Worm (Caenorhabditis elegans): Measurements from ENCODE around the gene C03A7.13.

Gene C03A7.13

ce11 chrV:5192501-5192900 lies at the start of gene C03A7.13:
TSS of gene C03A7.13 (minus strand) at chrV:5192543.
- TF ChIP-seq W03F9.2 (tag; optimal IDR thresholded peaks at IDR 0.05) (no peak), dao-5 (tag; optimal IDR thresholded peaks at IDR 0.05) (no peak), him-1 (tag; optimal IDR thresholded peaks at IDR 0.05) (no peak)

ce11 chrV:5239903-5240302 lies 47.6 kb upstream of the C03A7.13 start, which contains the start of gene B0238.15:
TSS of gene B0238.15 (plus strand) at chrV:5240203.
- TF ChIP-seq W03F9.2 (tag; optimal IDR thresholded peaks at IDR 0.05) (no peak), dao-5 (tag; optimal IDR thresholded peaks at IDR 0.05) (no peak), him-1 (tag; optimal IDR thresholded peaks at IDR 0.05) (no peak)

DNA sequence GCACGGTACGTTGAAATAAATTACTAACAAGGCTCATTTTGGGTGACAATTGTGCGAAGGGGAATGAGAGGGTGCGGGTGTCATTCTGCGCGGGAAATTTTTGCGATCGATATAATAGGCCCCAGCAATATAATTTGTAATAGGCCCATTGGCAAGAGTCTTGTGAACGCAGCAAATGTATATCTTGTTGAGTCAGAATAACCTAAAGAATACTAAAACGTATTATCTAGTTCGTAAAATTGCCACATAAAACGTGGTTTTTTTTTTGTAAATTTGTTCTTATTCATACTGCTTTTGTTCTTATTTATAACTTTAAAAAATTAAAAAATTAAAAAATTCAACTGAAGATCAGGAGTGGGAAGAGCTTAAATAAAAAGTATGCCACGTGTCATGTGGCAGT lies 47.1 kb upstream of the C03A7.13 start, which contains the start of gene C52A10.3:
Gene C52A10.3 (minus strand): TSS at position 101 of the 400 bp plus-strand sequence.
- TF ChIP-seq him-1 (tag; optimal IDR thresholded peaks at IDR 0.05) (no peak), dao-5 (tag; optimal IDR thresholded peaks at IDR 0.05) (no peak), W03F9.2 (tag; optimal IDR thresholded peaks at IDR 0.05) (no peak)

DNA sequence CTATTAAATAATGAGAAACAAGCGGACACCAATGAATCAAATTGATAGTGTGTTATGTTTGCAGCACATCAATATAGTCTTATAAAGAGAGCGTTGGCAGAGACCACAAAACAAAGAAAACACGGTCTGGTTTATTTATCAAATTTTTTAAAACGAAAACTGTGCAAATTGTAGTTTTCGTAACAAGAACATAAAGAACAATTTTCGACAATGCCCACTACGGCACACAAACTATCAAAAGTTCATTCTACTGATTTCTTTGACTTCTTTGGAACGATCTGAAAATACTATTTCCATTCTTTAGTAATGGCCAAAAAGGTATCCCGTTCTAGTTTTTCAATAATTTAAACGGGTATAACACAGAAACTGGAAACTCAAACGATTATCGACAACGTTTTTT lies 44.8 kb upstream of the C03A7.13 start, which contains the start of gene cest-35.2:
Gene cest-35.2 (minus strand): TSS at position 101 of the 400 bp plus-strand sequence.
- no peak for TF ChIP-seq him-1 (tag; optimal IDR thresholded peaks at IDR 0.05)
- TF ChIP-seq dao-5 (tag; optimal IDR thresholded peaks at IDR 0.05): no peak
- TF ChIP-seq W03F9.2 (tag; optimal IDR thresholded peaks at IDR 0.05): no peak

DNA sequence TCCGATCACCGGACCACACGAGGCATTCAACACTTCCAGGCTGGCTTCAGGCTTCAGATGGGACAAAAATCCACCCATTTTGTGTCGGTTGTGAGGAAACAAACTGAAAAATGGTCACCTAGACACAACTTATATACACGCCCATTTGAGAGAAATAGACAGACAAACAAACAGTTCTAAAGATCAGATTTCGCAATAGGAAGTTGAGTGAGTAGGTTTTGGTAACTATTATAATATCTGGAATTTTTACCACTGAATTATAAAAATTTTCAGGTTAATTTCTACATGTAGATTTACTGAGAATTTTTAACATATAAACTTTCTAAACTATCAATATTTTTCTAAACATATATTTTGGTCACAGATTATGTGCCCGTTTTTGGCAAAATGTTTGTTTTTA lies 41.4 kb upstream of the C03A7.13 start, which contains the start of gene cest-32:
Gene cest-32 (minus strand): TSS at position 115 of the 400 bp plus-strand sequence.
- no peak for TF ChIP-seq W03F9.2 (tag; optimal IDR thresholded peaks at IDR 0.05)
- TF ChIP-seq dao-5 (tag; optimal IDR thresholded peaks at IDR 0.05): no peak
- no peak for TF ChIP-seq him-1 (tag; optimal IDR thresholded peaks at IDR 0.05)

ce11 chrV:5228513-5228912 lies 36.2 kb upstream of the C03A7.13 start:
- no peak for TF ChIP-seq W03F9.2 (tag; optimal IDR thresholded peaks at IDR 0.05)
- no peak for TF ChIP-seq him-1 (tag; optimal IDR thresholded peaks at IDR 0.05)
- TF ChIP-seq dao-5 (tag; optimal IDR thresholded peaks at IDR 0.05): no peak

DNA sequence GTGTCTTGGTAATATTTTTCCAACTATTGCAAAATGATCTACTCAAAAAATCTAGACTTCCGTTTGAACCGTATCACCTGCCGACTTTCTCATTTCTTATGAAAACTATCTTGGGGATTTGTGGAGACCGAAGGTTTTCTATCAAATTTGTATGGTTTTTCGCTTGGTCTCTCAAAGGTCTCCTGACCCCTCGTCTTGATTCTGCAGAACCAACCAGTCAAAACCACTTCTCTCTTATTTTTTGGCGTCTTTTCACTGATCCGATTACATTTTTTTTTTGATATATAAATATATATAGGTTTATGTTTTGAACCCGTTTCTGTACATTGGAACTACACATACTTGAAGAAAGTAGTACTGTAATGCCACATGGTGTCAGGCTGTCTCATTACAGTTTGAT lies 33.3 kb upstream of the C03A7.13 start:
- TF ChIP-seq dao-5 (tag; optimal IDR thresholded peaks at IDR 0.05): no peak

- TF ChIP-seq W03F9.2 (tag; optimal IDR thresholded peaks at IDR 0.05) (no peak), dao-5 (tag; optimal IDR thresholded peaks at IDR 0.05) (no peak), him-1 (tag; optimal IDR thresholded peaks at IDR 0.05) (no peak)
These were observed 30.7 kb upstream of the C03A7.13 start, which contains the start of gene Y49G5B.1 for ce11 chrV:5223044-5223443. TSS of gene Y49G5B.1 (plus strand) at chrV:5223367.

- TF ChIP-seq dao-5 (tag; optimal IDR thresholded peaks at IDR 0.05) (no peak), him-1 (tag; optimal IDR thresholded peaks at IDR 0.05) (no peak), W03F9.2 (tag; optimal IDR thresholded peaks at IDR 0.05) (no peak)
These were observed 21.3 kb upstream of the C03A7.13 start for ce11 chrV:5213674-5214073.

- no peak for TF ChIP-seq dao-5 (tag; optimal IDR thresholded peaks at IDR 0.05)
- TF ChIP-seq W03F9.2 (tag; optimal IDR thresholded peaks at IDR 0.05): no peak
- no peak for TF ChIP-seq him-1 (tag; optimal IDR thresholded peaks at IDR 0.05)
These were observed 11.8 kb upstream of the C03A7.13 start, which contains the start of gene ttc-37 for ce11 chrV:5204127-5204526. TSS of gene ttc-37 (plus strand) at chrV:5204475.

- TF ChIP-seq him-1 (tag; optimal IDR thresholded peaks at IDR 0.05) (no peak), W03F9.2 (tag; optimal IDR thresholded peaks at IDR 0.05) (no peak), dao-5 (tag; optimal IDR thresholded peaks at IDR 0.05) (no peak)
These were observed 11.3 kb upstream of the C03A7.13 start for ce11 chrV:5203643-5204042.

DNA sequence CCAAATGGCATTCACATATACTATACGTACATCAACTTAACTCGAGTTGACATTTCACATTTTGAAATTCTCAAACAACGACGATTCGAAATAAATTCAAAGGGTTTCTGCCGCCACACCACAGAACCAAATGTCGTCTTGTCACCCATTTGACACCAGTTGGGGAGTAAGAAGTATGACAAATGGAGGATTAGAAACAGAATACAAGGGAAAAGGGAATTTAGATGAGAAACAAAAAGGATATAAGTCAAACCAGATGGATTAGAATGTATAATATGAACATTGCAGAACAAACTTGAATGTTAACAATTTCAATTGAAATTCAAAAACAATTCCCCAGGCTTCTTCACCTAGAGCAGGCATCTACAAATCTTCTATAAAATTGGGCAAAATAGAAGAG lies 9.4 kb upstream of the C03A7.13 start:
- TF ChIP-seq dao-5 (tag; optimal IDR thresholded peaks at IDR 0.05): no peak
- no peak for TF ChIP-seq him-1 (tag; optimal IDR thresholded peaks at IDR 0.05)
- TF ChIP-seq W03F9.2 (tag; optimal IDR thresholded peaks at IDR 0.05): no peak

DNA sequence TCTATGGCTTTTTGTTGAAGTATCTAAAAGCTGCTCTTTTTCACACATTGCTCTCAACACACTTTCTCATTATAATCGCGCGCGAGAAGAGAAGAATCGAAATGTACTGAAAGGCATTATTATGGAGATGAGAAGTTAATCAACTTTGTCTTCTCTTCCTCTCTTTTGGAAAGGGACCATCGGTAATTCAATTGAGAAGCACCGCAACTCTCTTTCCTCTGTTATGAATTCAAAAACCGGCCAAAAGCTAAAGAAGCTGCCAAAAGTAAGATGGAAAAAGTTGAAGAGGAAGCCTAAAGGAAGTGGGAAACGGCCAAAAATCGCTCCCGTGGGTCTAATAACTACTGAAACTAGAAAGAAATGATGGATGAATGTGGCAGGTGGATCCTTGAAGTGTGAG lies 7.8 kb upstream of the C03A7.13 start:
- TF ChIP-seq W03F9.2 (tag; optimal IDR thresholded peaks at IDR 0.05) (no peak), dao-5 (tag; optimal IDR thresholded peaks at IDR 0.05) (no peak), him-1 (tag; optimal IDR thresholded peaks at IDR 0.05) (no peak)

DNA sequence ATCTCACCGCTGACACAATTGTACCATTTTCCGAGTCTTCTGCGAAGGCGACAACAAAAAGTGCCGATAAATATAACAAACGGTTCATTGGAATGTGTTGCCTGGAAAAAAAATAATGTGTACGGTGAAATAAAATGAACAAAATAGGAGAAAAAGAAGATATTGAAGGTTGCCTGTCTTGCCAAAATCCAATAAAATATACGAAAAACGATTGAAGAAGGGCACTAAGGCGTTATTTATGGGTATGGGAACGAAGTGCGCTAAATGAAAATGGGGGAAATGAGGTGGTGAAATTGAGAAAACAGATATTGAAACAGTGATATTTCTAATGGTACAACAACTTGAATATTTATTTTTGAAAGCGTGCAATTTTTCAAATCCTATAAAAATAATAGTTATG lies 5.9 kb upstream of the C03A7.13 start, which contains the start of gene Y47A7.2:
Gene Y47A7.2 (minus strand): TSS at position 101 of the 400 bp plus-strand sequence.
- TF ChIP-seq W03F9.2 (tag; optimal IDR thresholded peaks at IDR 0.05): no peak

ce11 chrV:5194508-5194907 lies 2.2 kb upstream of the C03A7.13 start, which contains the start of gene abu-8:
TSS of gene abu-8 (minus strand) at chrV:5194608.
- TF ChIP-seq dao-5 (tag; optimal IDR thresholded peaks at IDR 0.05) (no peak), him-1 (tag; optimal IDR thresholded peaks at IDR 0.05) (no peak), W03F9.2 (tag; optimal IDR thresholded peaks at IDR 0.05) (no peak)
